Fruit fly (Drosophila melanogaster) whole organism, pupa: Measurements from ENCODE around the gene Mrgn1.

Source experiments
- CG10348 ChIP-seq: fragments of 200-800 bp; sonication (Bioruptor generic); IDR thresholded peaks from 2 replicates; pipeline ENCODE4 v1.3.6; 2022; ENCODE audit warnings: missing biosample characterization, missing genetic modification characterization
- CG17806 ChIP-seq: fragments of 200-800 bp; sonication (Bioruptor generic); optimal IDR thresholded peaks from 2 replicates; lab custom pipeline; 2018; ENCODE audit warnings: missing biosample characterization, mild to moderate bottlenecking, missing genetic modification characterization, moderate library complexity
- CG8159 ChIP-seq: fragments of 200-800 bp; sonication (Bioruptor generic); optimal IDR thresholded peaks from 3 replicates; lab custom pipeline; 2018; ENCODE audit warnings: missing biosample characterization, mild to moderate bottlenecking, missing genetic modification characterization, moderate library complexity
- CG8301 ChIP-seq: fragments of 200-800 bp; sonication (Bioruptor generic); optimal IDR thresholded peaks from 2 replicates; lab custom pipeline; 2018; ENCODE audit warnings: missing biosample characterization, mild to moderate bottlenecking, missing genetic modification characterization
- CG9948 ChIP-seq: fragments of 200-800 bp; sonication (Bioruptor generic); optimal IDR thresholded peaks from 2 replicates; lab custom pipeline; 2018; ENCODE audit warnings: missing biosample characterization, mild to moderate bottlenecking, missing genetic modification characterization, moderate library complexity
- EcR ChIP-seq: fragments of 200-800 bp; sonication (Bioruptor generic); optimal IDR thresholded peaks from 3 replicates; lab custom pipeline; 2019; ENCODE audit warnings: missing biosample characterization, missing genetic modification characterization, mild to moderate bottlenecking, moderate library complexity, missing genetic modification reagents
- Pif1A ChIP-seq: fragments of 200-800 bp; sonication (Bioruptor generic); optimal IDR thresholded peaks from 3 replicates; lab custom pipeline; 2016; ENCODE audit warnings: missing biosample characterization, missing genetic modification characterization
- Pif1B ChIP-seq: fragments of 200-800 bp; sonication (Bioruptor generic); optimal IDR thresholded peaks from 3 replicates; lab custom pipeline; 2016; ENCODE audit warnings: missing biosample characterization, missing genetic modification characterization
- Snoo ChIP-seq: fragments of 200-800 bp; sonication (Bioruptor generic); optimal IDR thresholded peaks from 3 replicates; lab custom pipeline; 2017; ENCODE audit warnings: missing biosample characterization, mild to moderate bottlenecking, missing genetic modification characterization, inconsistent platforms

dm6 chrX:13721934-13722333 is at the start of gene Mrgn1, which contains the start of gene mus101:
- TF ChIP-seq EcR (GFP tag; lab: Kevin White, UChicago) = no peak
- TF ChIP-seq CG8159 (tag; lab: Kevin White, UChicago) = no peak
- no peak for TF ChIP-seq Snoo (tag; lab: Kevin White, UChicago)
- TF ChIP-seq CG8301 (tag; lab: Kevin White, UChicago) = no peak
- TF ChIP-seq CG10348 (GFP tag; lab: Robert Waterston, UW) = no peak
- TF ChIP-seq Pif1A = no peak
- no peak for TF ChIP-seq CG17806
- no peak for TF ChIP-seq Pif1B (GFP tag; lab: Kevin White, UChicago)
- no peak for TF ChIP-seq CG9948 (tag; lab: Kevin White, UChicago)
